Fruit fly (Drosophila melanogaster) whole organism, embryonic: Measurements from ENCODE around the gene CG3036.

Experiments used
- ATbp ChIP-seq: fragments of 200-800 bp; sonication (Bioruptor generic); optimal IDR thresholded peaks from 2 replicates; lab custom pipeline; 2017; ENCODE audit warnings: missing biosample characterization, mild to moderate bottlenecking, missing genetic modification characterization, missing genetic modification reagents
- CG10321 ChIP-seq: fragments of 200-800 bp; sonication (Bioruptor generic); IDR thresholded peaks from 2 replicates; pipeline ENCODE4 v1.3.6; 2022; ENCODE audit warnings: missing biosample characterization, missing genetic modification characterization
- CG10959 ChIP-seq: fragments of 200-800 bp; sonication (Bioruptor generic); IDR thresholded peaks from 2 replicates; pipeline ENCODE4 v1.3.6; 2022; ENCODE audit warnings: missing biosample characterization, missing genetic modification characterization
- CG11247 ChIP-seq: fragments of 200-800 bp; sonication (Bioruptor generic); IDR thresholded peaks from 2 replicates; pipeline ENCODE4 v1.3.6; 2022; ENCODE audit warnings: missing biosample characterization, missing genetic modification characterization
- CG12071 ChIP-seq: fragments of 200-800 bp; sonication (Bioruptor generic); optimal IDR thresholded peaks from 3 replicates; lab custom pipeline; 2018; ENCODE audit warnings: missing biosample characterization, mild to moderate bottlenecking, missing genetic modification characterization
- CG12104 ChIP-seq: fragments of 200-800 bp; sonication (Bioruptor generic); optimal IDR thresholded peaks from 3 replicates; lab custom pipeline; 2016; ENCODE audit warnings: missing biosample characterization, missing genetic modification characterization
- CG13287 ChIP-seq: fragments of 200-800 bp; sonication (Bioruptor generic); IDR thresholded peaks from 2 replicates; pipeline ENCODE4 v1.3.6; 2022; ENCODE audit warnings: missing biosample characterization, missing genetic modification characterization; ENCODE audit not compliant: partially characterized antibody
- CG15011 ChIP-seq: fragments of 200-800 bp; sonication (Bioruptor generic); optimal IDR thresholded peaks from 3 replicates; lab custom pipeline; 2018; ENCODE audit warnings: missing biosample characterization, mild to moderate bottlenecking, missing genetic modification characterization
- CG16863 ChIP-seq: fragments of 200-800 bp; sonication (Bioruptor generic); optimal IDR thresholded peaks from 3 replicates; lab custom pipeline; 2016; ENCODE audit warnings: missing biosample characterization, missing genetic modification characterization
- CG17568 ChIP-seq: fragments of 200-800 bp; sonication (Bioruptor generic); optimal IDR thresholded peaks from 2 replicates; lab custom pipeline; 2018; ENCODE audit warnings: missing biosample characterization, mild to moderate bottlenecking, missing genetic modification characterization, moderate library complexity
- CG17829 ChIP-seq: fragments of 200-800 bp; optimal IDR thresholded peaks from 2 replicates; lab custom pipeline; 2019; ENCODE audit warnings: missing biosample characterization, mild to moderate bottlenecking, missing genetic modification characterization, moderate library complexity
- CG18599 ChIP-seq: fragments of 200-800 bp; sonication (Bioruptor generic); optimal IDR thresholded peaks from 3 replicates; lab custom pipeline; 2017; ENCODE audit warnings: missing biosample characterization, missing genetic modification characterization, mild to moderate bottlenecking, moderate library complexity, missing genetic modification reagents
- CG2889 ChIP-seq: fragments of 200-800 bp; sonication (Bioruptor generic); IDR thresholded peaks from 3 replicates; pipeline ENCODE4 v1.3.6; 2022; ENCODE audit warnings: missing biosample characterization, missing genetic modification characterization
- CG30020 ChIP-seq: fragments of 200-800 bp; optimal IDR thresholded peaks from 2 replicates; lab custom pipeline; 2019; ENCODE audit warnings: missing biosample characterization, mild to moderate bottlenecking, missing genetic modification characterization, moderate library complexity
- CG4854 ChIP-seq: fragments of 200-800 bp; sonication (Bioruptor generic); optimal IDR thresholded peaks from 2 replicates; lab custom pipeline; 2016; ENCODE audit warnings: missing biosample characterization, missing genetic modification characterization, inconsistent platforms
- CG5953 ChIP-seq: fragments of 200-800 bp; sonication (Bioruptor generic); IDR thresholded peaks from 2 replicates; pipeline ENCODE4 v1.3.6; 2022; ENCODE audit warnings: missing biosample characterization, missing genetic modification characterization
- CG6689 ChIP-seq: fragments of 200-800 bp; sonication (Bioruptor generic); IDR thresholded peaks from 2 replicates; pipeline ENCODE4 v1.3.6; 2022; ENCODE audit warnings: missing biosample characterization, missing genetic modification characterization
- CG6791 ChIP-seq: fragments of 200-800 bp; sonication (Bioruptor generic); IDR thresholded peaks from 3 replicates; pipeline ENCODE4 v1.3.6; 2022; ENCODE audit warnings: missing biosample characterization, missing genetic modification characterization; ENCODE audit not compliant: partially characterized antibody
- CG7271 ChIP-seq: fragments of 200-800 bp; sonication (Bioruptor generic); optimal IDR thresholded peaks from 2 replicates; lab custom pipeline; 2018; ENCODE audit warnings: missing biosample characterization, mild to moderate bottlenecking, missing genetic modification characterization, moderate library complexity
- CG7372 ChIP-seq: fragments of 200-800 bp; sonication (Bioruptor generic); IDR thresholded peaks from 2 replicates; pipeline ENCODE4 v1.3.6; 2022; ENCODE audit warnings: missing biosample characterization, missing genetic modification characterization
- CG9876 ChIP-seq: fragments of 200-800 bp; sonication (Bioruptor generic); optimal IDR thresholded peaks from 2 replicates; lab custom pipeline; 2016; ENCODE audit warnings: missing biosample characterization, missing genetic modification characterization
- CkIIα-i1 ChIP-seq: fragments of 200-800 bp; sonication (Bioruptor generic); IDR thresholded peaks from 2 replicates; pipeline ENCODE4 v1.3.6; 2022; ENCODE audit warnings: missing biosample characterization, missing genetic modification characterization
- CrebB ChIP-seq: fragments of 200-800 bp; sonication (Bioruptor generic); optimal IDR thresholded peaks from 3 replicates; lab custom pipeline; 2018; ENCODE audit warnings: missing biosample characterization, mild to moderate bottlenecking, missing genetic modification characterization
- Dref ChIP-seq: fragments of 200-800 bp; sonication (Bioruptor generic); IDR thresholded peaks from 2 replicates; pipeline ENCODE4 v1.3.6; 2022; ENCODE audit warnings: missing biosample characterization, missing genetic modification characterization
- Eip74EF ChIP-seq, 2 experiments: fragments of 200-800 bp in 1 of 2; fragments of >200 bp in 1 of 2; sonication (Bioruptor generic) in 1 of 2; optimal IDR thresholded peaks; 2 replicates each; lab custom pipeline; 2017 to 2019; ENCODE audit warnings: missing biosample characterization in 2 of 2, missing genetic modification characterization in 2 of 2, mild to moderate bottlenecking in 1 of 2, moderate library complexity in 1 of 2
- Fer3 ChIP-seq: fragments of 200-800 bp; sonication (Bioruptor generic); optimal IDR thresholded peaks from 2 replicates; lab custom pipeline; 2018; ENCODE audit warnings: missing biosample characterization, mild to moderate bottlenecking, missing genetic modification characterization, moderate library complexity
- HLHmδ ChIP-seq: fragments of 200-800 bp; sonication (Bioruptor generic); optimal IDR thresholded peaks from 2 replicates; lab custom pipeline; 2018; ENCODE audit warnings: missing biosample characterization, mild to moderate bottlenecking, missing genetic modification characterization, moderate library complexity
- Hand ChIP-seq: fragments of 200-800 bp; sonication (Bioruptor generic); optimal IDR thresholded peaks from 2 replicates; lab custom pipeline; 2017; ENCODE audit warnings: mild to moderate bottlenecking, missing biosample characterization, missing genetic modification reagents, missing genetic modification characterization
- Kr ChIP-seq: fragments of 200-800 bp; sonication (Bioruptor generic); optimal IDR thresholded peaks from 2 replicates; lab custom pipeline; 2017; ENCODE audit warnings: missing biosample characterization, mild to moderate bottlenecking, missing genetic modification characterization
- Lpt ChIP-seq: fragments of >200 bp; optimal IDR thresholded peaks from 2 replicates; lab custom pipeline; 2018; ENCODE audit warnings: missing biosample characterization, missing genetic modification characterization
- Nf-YB ChIP-seq: fragments of 200-800 bp; sonication (Bioruptor generic); optimal IDR thresholded peaks from 3 replicates; lab custom pipeline; 2019; ENCODE audit warnings: missing biosample characterization, mild to moderate bottlenecking, missing genetic modification characterization, moderate library complexity
- PHDP ChIP-seq: fragments of 200-800 bp; sonication (Bioruptor generic); optimal IDR thresholded peaks from 3 replicates; lab custom pipeline; 2018; ENCODE audit warnings: missing biosample characterization, mild to moderate bottlenecking, missing genetic modification characterization, moderate library complexity
- Poxn ChIP-seq: fragments of 200-800 bp; sonication (Bioruptor generic); IDR thresholded peaks from 2 replicates; pipeline ENCODE4 v1.3.6; 2022; ENCODE audit warnings: missing biosample characterization, missing genetic modification characterization
- Ptx1 ChIP-seq: fragments of 200-800 bp; sonication (Bioruptor generic); IDR thresholded peaks from 2 replicates; pipeline ENCODE4 v1.3.6; 2022; ENCODE audit warnings: missing biosample characterization, missing genetic modification characterization
- Six4 ChIP-seq: fragments of 200-800 bp; sonication (Bioruptor generic); optimal IDR thresholded peaks from 2 replicates; lab custom pipeline; 2016; ENCODE audit warnings: missing biosample characterization, missing genetic modification characterization
- Taf1 ChIP-seq: fragments of 200-800 bp; sonication (Bioruptor generic); IDR thresholded peaks from 2 replicates; pipeline ENCODE4 v1.3.6; 2022; ENCODE audit warnings: missing biosample characterization, missing genetic modification characterization
- ash1 ChIP-seq: fragments of 200-800 bp; sonication (Bioruptor generic); optimal IDR thresholded peaks from 2 replicates; lab custom pipeline; 2018; ENCODE audit warnings: missing biosample characterization, mild to moderate bottlenecking, missing genetic modification characterization
- bcd ChIP-seq: fragments of 200-800 bp; sonication (Bioruptor generic); optimal IDR thresholded peaks from 2 replicates; lab custom pipeline; 2017; ENCODE audit warnings: missing biosample characterization, mild to moderate bottlenecking, missing genetic modification characterization
- ci ChIP-seq: fragments of 200-800 bp; sonication (Bioruptor generic); IDR thresholded peaks from 3 replicates; pipeline ENCODE4 v1.3.6; 2022; ENCODE audit warnings: missing biosample characterization, missing genetic modification characterization
- dpn ChIP-seq, 2 experiments: fragments of 200-800 bp; sonication (Bioruptor generic); optimal IDR thresholded peaks; 3 replicates each; lab custom pipeline; 2016; ENCODE audit warnings: missing biosample characterization in 2 of 2, missing genetic modification characterization in 2 of 2
- ewg ChIP-seq: fragments of 200-800 bp; sonication (Bioruptor generic); optimal IDR thresholded peaks from 3 replicates; lab custom pipeline; 2017; ENCODE audit warnings: mild to moderate bottlenecking, missing biosample characterization, missing genetic modification reagents, missing genetic modification characterization
- oc ChIP-seq: fragments of 200-800 bp; sonication (Bioruptor generic); optimal IDR thresholded peaks from 2 replicates; lab custom pipeline; 2018; ENCODE audit warnings: missing biosample characterization, mild to moderate bottlenecking, missing genetic modification characterization, moderate library complexity
- peb ChIP-seq: fragments of 200-800 bp; sonication (Bioruptor generic); IDR thresholded peaks from 2 replicates; pipeline ENCODE4 v1.3.6; 2022; ENCODE audit warnings: missing biosample characterization, missing genetic modification characterization
- rib ChIP-seq: fragments of 200-800 bp; sonication (Bioruptor generic); IDR thresholded peaks from 2 replicates; pipeline ENCODE4 v1.3.6; 2022; ENCODE audit warnings: missing biosample characterization, missing genetic modification characterization
- run ChIP-seq: fragments of 200-800 bp; sonication (Bioruptor generic); optimal IDR thresholded peaks from 3 replicates; lab custom pipeline; 2018; ENCODE audit warnings: missing biosample characterization, mild to moderate bottlenecking, missing genetic modification characterization
- shn ChIP-seq: fragments of 200-800 bp; sonication (Bioruptor generic); optimal IDR thresholded peaks from 3 replicates; lab custom pipeline; 2016; ENCODE audit warnings: missing biosample characterization, missing genetic modification characterization
- sisA ChIP-seq: fragments of 200-800 bp; sonication (Bioruptor generic); IDR thresholded peaks from 2 replicates; pipeline ENCODE4 v1.3.6; 2022; ENCODE audit warnings: missing biosample characterization, missing genetic modification characterization
- tio ChIP-seq: fragments of 200-800 bp; sonication (Bioruptor generic); optimal IDR thresholded peaks from 2 replicates; lab custom pipeline; 2017; ENCODE audit warnings: missing biosample characterization, missing genetic modification characterization, inconsistent platforms
- tna ChIP-seq: fragments of 200-800 bp; sonication (Bioruptor generic); IDR thresholded peaks from 2 replicates; pipeline ENCODE4 v1.3.6; 2022; ENCODE audit warnings: missing biosample characterization, missing genetic modification characterization; ENCODE audit not compliant: partially characterized antibody
- ttk ChIP-seq: fragments of 200-800 bp; sonication (Bioruptor generic); IDR thresholded peaks from 2 replicates; pipeline ENCODE4 v2.1.2; 2022; ENCODE audit warnings: missing biosample characterization, missing genetic modification characterization
- wek ChIP-seq: fragments of 200-800 bp; sonication (Bioruptor generic); optimal IDR thresholded peaks from 3 replicates; lab custom pipeline; 2018; ENCODE audit warnings: missing biosample characterization, mild to moderate bottlenecking, missing genetic modification characterization, moderate library complexity

The CG3036 gene

dm6 chr2L:4945300-4945699, 53.4 kb downstream of the CG3036 start, which contains the start of the genes mRpL24 and betaggt-I (continued):
- TF ChIP-seq CG6791 (GFP tag; lab: Robert Waterston, UW) = no peak
- peak; percentile 85 for TF ChIP-seq CG30020 (tag; lab: Kevin White, UChicago)
- TF ChIP-seq Eip74EF (GFP tag; optimal IDR thresholded peaks at IDR 0.05; lab: Kevin White, UChicago) = peak in 1 of 2 experiments; percentile 92
- TF ChIP-seq CG15011 (GFP tag; lab: Kevin White, UChicago) = peak; percentile 90
- TF ChIP-seq tio (GFP tag; lab: Kevin White, UChicago) = peak; percentile 91
- TF ChIP-seq dpn (GFP tag; optimal IDR thresholded peaks at IDR 0.05; lab: Kevin White, UChicago) = peak; percentile 50 to 95
- no peak for TF ChIP-seq Kr (GFP tag; lab: Kevin White, UChicago)
- peak; percentile 89 for TF ChIP-seq ATbp (GFP tag; lab: Kevin White, UChicago)
- peak; percentile 81 for TF ChIP-seq CG10321 (GFP tag; lab: Robert Waterston, UW)
- TF ChIP-seq CG12071 (GFP tag; lab: Kevin White, UChicago) = peak; percentile 78
- no peak for TF ChIP-seq HLHmδ (GFP tag; lab: Kevin White, UChicago)
- peak; percentile 25 for TF ChIP-seq ash1 (GFP tag; lab: Kevin White, UChicago)
- peak; percentile 89 for TF ChIP-seq CG7271 (tag; lab: Kevin White, UChicago)
- TF ChIP-seq bcd (GFP tag; lab: Kevin White, UChicago) = peak; percentile 97
- peak; percentile 96 for TF ChIP-seq CG7372 (GFP tag; lab: Robert Waterston, UW)
- TF ChIP-seq CG4854 (GFP tag; lab: Kevin White, UChicago) = peak; percentile 87
- TF ChIP-seq Six4 (GFP tag; lab: Kevin White, UChicago) = peak; percentile 92
- TF ChIP-seq Dref (GFP tag; lab: Robert Waterston, UW) = peak; percentile 40
- peak; percentile 89 for TF ChIP-seq peb
- TF ChIP-seq rib (GFP tag; lab: Robert Waterston, UW) = peak; percentile 92
- peak; percentile 88 for TF ChIP-seq sisA
- peak; percentile 80 for TF ChIP-seq CG16863 (GFP tag; lab: Kevin White, UChicago)
- TF ChIP-seq PHDP (tag; lab: Kevin White, UChicago) = peak; percentile 98
- peak; percentile 97 for TF ChIP-seq CG5953 (GFP tag; lab: Robert Waterston, UW)
- TF ChIP-seq CG17829 = peak; percentile 98
- peak; percentile 85 for TF ChIP-seq Taf1 (GFP tag; lab: Robert Waterston, UW)
- peak; percentile 98 for TF ChIP-seq CG6689 (GFP tag; lab: Robert Waterston, UW)
- peak; percentile 98 for TF ChIP-seq Fer3
- TF ChIP-seq ttk (GFP tag; lab: Robert Waterston, UW) = peak; percentile 98
- peak; percentile 64; the same call in 1 of the 2 replicates for TF ChIP-seq CkIIα-i1 (GFP tag; lab: Robert Waterston, UW)
- TF ChIP-seq Lpt (GFP tag; lab: Kevin White, UChicago) = no peak
- TF ChIP-seq wek (GFP tag; lab: Kevin White, UChicago) = peak; percentile 74
- TF ChIP-seq oc (tag; lab: Kevin White, UChicago) = peak; percentile 95
- TF ChIP-seq CG13287 (GFP tag; lab: Robert Waterston, UW) = peak; percentile 66; the same call in 1 of the 2 replicates
- peak; percentile 71 for TF ChIP-seq CG9876 (GFP tag; lab: Kevin White, UChicago)
- TF ChIP-seq Poxn = peak; percentile 86
- TF ChIP-seq run (tag; lab: Kevin White, UChicago) = peak; percentile 88
- TF ChIP-seq CrebB (tag; lab: Kevin White, UChicago) = peak; percentile 92
- TF ChIP-seq shn = peak; percentile 61
- peak; percentile 94 for TF ChIP-seq CG12104 (GFP tag; lab: Kevin White, UChicago)
- TF ChIP-seq tna (GFP tag; lab: Robert Waterston, UW) = no peak
- TF ChIP-seq CG10959 (GFP tag; lab: Robert Waterston, UW) = peak; percentile 83
- peak; percentile 97 for TF ChIP-seq CG18599
- peak; percentile 86 for TF ChIP-seq Nf-YB (GFP tag; lab: Kevin White, UChicago)
- TF ChIP-seq Hand = peak; percentile 77
- peak; percentile 98 for TF ChIP-seq ci (GFP tag; lab: Robert Waterston, UW)
- peak; percentile 91 for TF ChIP-seq ewg (GFP tag; lab: Kevin White, UChicago)
- peak; percentile 98 for TF ChIP-seq Ptx1 (GFP tag; lab: Robert Waterston, UW)
- TF ChIP-seq CG11247 (GFP tag; lab: Robert Waterston, UW) = peak; percentile 93
- no peak for TF ChIP-seq CG17568 (GFP tag; lab: Kevin White, UChicago)
- TF ChIP-seq CG2889 (GFP tag; lab: Robert Waterston, UW) = peak; percentile 95
